Worm (Caenorhabditis elegans) whole organism, L4 larva: ENCODE measurements around the gene Y71H10B.1.
A peak's percentile ranks its signal among the peaks of the same experiment; 100 is the strongest.

Source experiments
- F10B5.3 ChIP-seq: sonication (generic microtip); optimal IDR thresholded peaks from 2 replicates; lab custom pipeline; 2016; ENCODE audit warnings: mild to moderate bottlenecking, missing genetic modification characterization, missing compliant biosample characterization
- F26F4.8 ChIP-seq: fragments of 200-800 bp; sonication (Bioruptor generic); conservative IDR thresholded peaks from 2 replicates; pipeline ENCODE4 v1.3.6; 2022; ENCODE audit warnings: missing genetic modification characterization, missing compliant biosample characterization
- F37D6.2 ChIP-seq: sonication (generic microtip); optimal IDR thresholded peaks from 2 replicates; lab custom pipeline; 2016; ENCODE audit warnings: mild to moderate bottlenecking, missing genetic modification characterization, missing compliant biosample characterization
- F49E8.2 ChIP-seq: sonication (generic microtip); optimal IDR thresholded peaks from 2 replicates; lab custom pipeline; 2016; ENCODE audit warnings: missing compliant biosample characterization, mild to moderate bottlenecking, missing genetic modification characterization, borderline replicate concordance
- R02D3.7 ChIP-seq: fragments of 150-350 bp; sonication (generic microtip); optimal IDR thresholded peaks from 3 replicates; lab custom pipeline; 2014; ENCODE audit warnings: missing biosample characterization, missing genetic modification characterization
- Y5F2A.4 ChIP-seq: fragments of 200-800 bp; sonication (Bioruptor generic); optimal IDR thresholded peaks from 2 replicates; lab custom pipeline; 2018; ENCODE audit warnings: mild to moderate bottlenecking, missing genetic modification characterization, missing compliant biosample characterization
- Y75B8A.6 ChIP-seq: fragments of 200-800 bp; sonication (Bioruptor generic); IDR thresholded peaks from 2 replicates; pipeline ENCODE4 v1.3.6; 2022; ENCODE audit warnings: missing genetic modification reagents, missing genetic modification characterization, missing compliant biosample characterization
- arid-1 ChIP-seq: fragments of 200-800 bp; sonication (Bioruptor generic); conservative IDR thresholded peaks from 2 replicates; pipeline ENCODE4 v1.3.6; 2022; ENCODE audit warnings: missing genetic modification reagents, missing genetic modification characterization, missing compliant biosample characterization
- attf-4 ChIP-seq: sonication (generic microtip); optimal IDR thresholded peaks from 3 replicates; lab custom pipeline; 2017; ENCODE audit warnings: missing biosample characterization, missing genetic modification characterization
- ceh-82 ChIP-seq: sonication (generic microtip); optimal IDR thresholded peaks from 2 replicates; lab custom pipeline; 2017; ENCODE audit warnings: missing biosample characterization, missing genetic modification characterization
- ces-1 ChIP-seq: fragments of 150-350 bp; sonication (generic microtip); optimal IDR thresholded peaks from 4 replicates; lab custom pipeline; 2014; ENCODE audit warnings: missing biosample characterization, missing genetic modification reagents, missing genetic modification characterization
- cey-2 ChIP-seq: sonication (generic microtip); optimal IDR thresholded peaks from 3 replicates; lab custom pipeline; 2017; ENCODE audit warnings: missing genetic modification characterization, mild to moderate bottlenecking, missing compliant biosample characterization, antibody characterized with exemption, borderline replicate concordance; ENCODE audit not compliant: insufficient read depth
- daf-12 ChIP-seq: fragments of 150-350 bp; optimal IDR thresholded peaks from 2 replicates; lab custom pipeline; 2014; ENCODE audit warnings: missing biosample characterization, missing genetic modification reagents, missing genetic modification characterization
- daf-19 ChIP-seq: fragments of 200-800 bp; sonication (Bioruptor generic); conservative IDR thresholded peaks from 2 replicates; pipeline ENCODE4 v1.3.6; 2022; ENCODE audit warnings: missing genetic modification characterization, missing compliant biosample characterization
- dmd-6 ChIP-seq: fragments of 200-800 bp; sonication (Bioruptor generic); IDR thresholded peaks from 2 replicates; pipeline ENCODE4 v1.3.6; 2022; ENCODE audit warnings: missing genetic modification reagents, missing genetic modification characterization, missing compliant biosample characterization
- egl-27 ChIP-seq: sonication (generic microtip); optimal IDR thresholded peaks from 3 replicates; lab custom pipeline; 2017; ENCODE audit warnings: missing biosample characterization, missing genetic modification reagents, missing genetic modification characterization
- egl-43 ChIP-seq: fragments of 200-800 bp; sonication (Bioruptor generic); IDR thresholded peaks from 2 replicates; pipeline ENCODE4 v1.3.6; 2022; ENCODE audit warnings: missing genetic modification reagents, missing genetic modification characterization, missing compliant biosample characterization
- fos-1 ChIP-seq: fragments of 150-350 bp; optimal IDR thresholded peaks from 2 replicates; lab custom pipeline; 2014; ENCODE audit warnings: missing biosample characterization, missing genetic modification characterization
- hlh-30 ChIP-seq: sonication (generic microtip); optimal IDR thresholded peaks from 2 replicates; lab custom pipeline; 2017; ENCODE audit warnings: antibody characterized with exemption, mild to moderate bottlenecking, missing genetic modification characterization, missing compliant biosample characterization; ENCODE audit not compliant: insufficient read depth
- hmg-1.1 ChIP-seq: fragments of 200-800 bp; sonication (Bioruptor generic); IDR thresholded peaks from 2 replicates; pipeline ENCODE4 v1.3.6; 2022; ENCODE audit warnings: missing genetic modification reagents, missing genetic modification characterization, missing compliant biosample characterization
- jun-1 ChIP-seq: fragments of 150-350 bp; optimal IDR thresholded peaks from 2 replicates; lab custom pipeline; 2014; ENCODE audit warnings: missing biosample characterization, missing genetic modification reagents, missing genetic modification characterization
- lin-29 ChIP-seq: fragments of 200-800 bp; sonication (Bioruptor generic); IDR thresholded peaks from 2 replicates; pipeline ENCODE4 v1.3.6; 2022; ENCODE audit warnings: missing genetic modification reagents, missing genetic modification characterization, missing compliant biosample characterization
- lin-39 ChIP-seq: fragments of 150-350 bp; optimal IDR thresholded peaks from 2 replicates; lab custom pipeline; 2014; ENCODE audit warnings: missing biosample characterization, missing genetic modification reagents, missing genetic modification characterization
- lir-3 ChIP-seq: sonication (generic microtip); optimal IDR thresholded peaks from 2 replicates; lab custom pipeline; 2016; ENCODE audit warnings: mild to moderate bottlenecking, missing genetic modification characterization, missing compliant biosample characterization
- mep-1 ChIP-seq: fragments of 150-350 bp; sonication (generic microtip); optimal IDR thresholded peaks from 3 replicates; lab custom pipeline; 2014; ENCODE audit warnings: missing biosample characterization, missing genetic modification characterization
- mes-2 ChIP-seq: sonication (generic microtip); optimal IDR thresholded peaks from 2 replicates; lab custom pipeline; 2016; ENCODE audit warnings: missing genotype, mild to moderate bottlenecking, missing genetic modification characterization, missing compliant biosample characterization; ENCODE audit not compliant: poor library complexity, severe bottlenecking
- mxl-2 ChIP-seq: fragments of 200-800 bp; sonication (Bioruptor generic); conservative IDR thresholded peaks from 2 replicates; pipeline ENCODE4 v1.3.6; 2022; ENCODE audit warnings: missing genetic modification reagents, missing genetic modification characterization, missing compliant biosample characterization
- nhr-11 ChIP-seq: fragments of 150-350 bp; optimal IDR thresholded peaks from 2 replicates; lab custom pipeline; 2014; ENCODE audit warnings: missing biosample characterization, missing genetic modification characterization
- nhr-111 ChIP-seq: fragments of 200-800 bp; sonication (Bioruptor generic); optimal IDR thresholded peaks from 2 replicates; lab custom pipeline; 2018; ENCODE audit warnings: mild to moderate bottlenecking, missing genetic modification characterization, missing compliant biosample characterization
- nhr-237 ChIP-seq: sonication (generic microtip); optimal IDR thresholded peaks from 2 replicates; lab custom pipeline; 2017; ENCODE audit warnings: missing biosample characterization, missing genetic modification characterization
- nhr-28 ChIP-seq: fragments of 150-350 bp; optimal IDR thresholded peaks from 2 replicates; lab custom pipeline; 2014; ENCODE audit warnings: missing biosample characterization, missing genetic modification characterization
- nhr-42 ChIP-seq: fragments of 200-800 bp; sonication (Bioruptor generic); IDR thresholded peaks from 2 replicates; pipeline ENCODE4 v1.3.6; 2022; ENCODE audit warnings: missing genetic modification characterization, missing compliant biosample characterization
- nhr-48 ChIP-seq: sonication (generic microtip); optimal IDR thresholded peaks from 2 replicates; lab custom pipeline; 2016; ENCODE audit warnings: mild to moderate bottlenecking, missing genetic modification characterization, missing compliant biosample characterization
- nhr-6 ChIP-seq: fragments of 150-350 bp; optimal IDR thresholded peaks from 2 replicates; lab custom pipeline; 2014; ENCODE audit warnings: missing biosample characterization, missing genetic modification characterization
- pha-4 ChIP-seq, 2 experiments: fragments of 150-350 bp in 1 of 2; fragments of 200-800 bp in 1 of 2; sonication (Bioruptor generic) in 1 of 2; IDR thresholded peaks in 1 of 2; optimal IDR thresholded peaks in 1 of 2; 2 replicates each; pipeline versions ENCODE4 v1.3.6 to Lab custom; 2014 to 2022; ENCODE audit warnings: missing genetic modification characterization in 2 of 2, missing genetic modification reagents in 2 of 2, missing biosample characterization in 1 of 2, missing compliant biosample characterization in 1 of 2
- saeg-2 ChIP-seq: fragments of 200-800 bp; sonication (Bioruptor generic); IDR thresholded peaks from 2 replicates; pipeline ENCODE4 v1.3.6; 2022; ENCODE audit warnings: missing genetic modification reagents, missing genetic modification characterization, missing compliant biosample characterization
- set-16 ChIP-seq: fragments of 200-800 bp; sonication (Bioruptor generic); IDR thresholded peaks from 2 replicates; pipeline ENCODE4 v1.3.6; 2022; ENCODE audit warnings: missing genetic modification reagents, missing genetic modification characterization, missing compliant biosample characterization
- snpc-4 ChIP-seq: fragments of 150-350 bp; optimal IDR thresholded peaks from 2 replicates; lab custom pipeline; 2014; ENCODE audit warnings: missing biosample characterization, missing genetic modification characterization
- tra-1 ChIP-seq: fragments of 200-800 bp; sonication (Bioruptor generic); IDR thresholded peaks from 2 replicates; pipeline ENCODE4 v1.3.6; 2022; ENCODE audit warnings: missing genetic modification reagents, missing genetic modification characterization, missing compliant biosample characterization
- unc-130 ChIP-seq: sonication (generic microtip); optimal IDR thresholded peaks from 2 replicates; lab custom pipeline; 2016; ENCODE audit warnings: missing genetic modification reagents, missing genetic modification characterization, missing compliant biosample characterization
- unc-39 ChIP-seq: sonication (generic microtip); optimal IDR thresholded peaks from 2 replicates; lab custom pipeline; 2017; ENCODE audit warnings: missing biosample characterization, missing genetic modification characterization
- unc-62 ChIP-seq, 3 experiments: fragments of 150-350 bp in 1 of 3; sonication (generic microtip); optimal IDR thresholded peaks in 2 of 3; peaks in 1 of 3; 1 replicate in 1 of 3; 2 replicates in 2 of 3; lab custom pipeline; 2014 to 2017; ENCODE audit warnings: missing biosample characterization in 3 of 3, missing genetic modification characterization in 3 of 3, missing genetic modification reagents in 3 of 3, missing genotype in 1 of 3
- zfp-2 ChIP-seq: sonication (generic microtip); optimal IDR thresholded peaks from 2 replicates; lab custom pipeline; 2016; ENCODE audit warnings: mild to moderate bottlenecking, missing genetic modification characterization, missing compliant biosample characterization
- zfp-3 ChIP-seq: fragments of 200-800 bp; sonication (Bioruptor generic); conservative IDR thresholded peaks from 2 replicates; pipeline ENCODE4 v1.3.6; 2022; ENCODE audit warnings: missing genetic modification reagents, missing genetic modification characterization, missing compliant biosample characterization
- zip-11 ChIP-seq: fragments of 200-800 bp; sonication (Bioruptor generic); IDR thresholded peaks from 2 replicates; pipeline ENCODE4 v1.3.6; 2022; ENCODE audit warnings: missing genetic modification characterization, missing compliant biosample characterization
- ztf-11 ChIP-seq: fragments of 150-350 bp; optimal IDR thresholded peaks from 2 replicates; lab custom pipeline; 2014; ENCODE audit warnings: missing biosample characterization, missing genetic modification characterization

Y71H10B.1 gene

DNA sequence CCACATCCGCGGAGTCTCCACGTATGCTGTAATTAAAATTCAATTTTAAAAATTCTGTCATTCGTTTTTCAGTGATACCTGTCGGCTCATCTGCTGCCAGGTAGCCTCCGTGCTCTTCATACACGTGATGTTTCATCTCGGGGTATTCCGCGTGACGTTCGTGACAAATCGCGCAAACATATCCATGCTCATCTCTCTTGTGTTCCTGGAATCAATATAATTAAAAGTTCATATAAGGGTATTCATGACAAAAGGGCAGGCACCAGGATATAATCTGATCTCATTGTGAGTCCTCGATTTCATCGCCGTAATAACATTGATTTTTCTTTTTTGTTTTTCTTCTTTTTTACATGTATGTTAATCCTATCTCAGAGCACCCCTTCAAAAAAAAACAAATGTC, 13.9 kb upstream of the Y71H10B.1 start:
- no peak for TF ChIP-seq unc-39 (tag; lab: Kevin White, UChicago)
- no peak for TF ChIP-seq snpc-4 (tag; lab: Kevin White, UChicago)
- TF ChIP-seq nhr-111 (GFP tag; lab: Kevin White, UChicago) = no peak
- TF ChIP-seq F37D6.2 (tag; lab: Kevin White, UChicago) = no peak
- no peak for TF ChIP-seq R02D3.7 (tag; lab: Kevin White, UChicago)
- TF ChIP-seq nhr-237 = no peak
- TF ChIP-seq set-16 (GFP tag; lab: Robert Waterston, UW) = no peak
- TF ChIP-seq lir-3 (tag; lab: Kevin White, UChicago) = no peak
- TF ChIP-seq zip-11 = no peak
- no peak for TF ChIP-seq zfp-3 (GFP tag; lab: Robert Waterston, UW)
- no peak for TF ChIP-seq unc-130 (GFP tag; lab: Kevin White, UChicago)
- TF ChIP-seq nhr-42 (GFP tag; lab: Robert Waterston, UW) = no peak
- TF ChIP-seq, all 104 proteins: peak for 0

DNA sequence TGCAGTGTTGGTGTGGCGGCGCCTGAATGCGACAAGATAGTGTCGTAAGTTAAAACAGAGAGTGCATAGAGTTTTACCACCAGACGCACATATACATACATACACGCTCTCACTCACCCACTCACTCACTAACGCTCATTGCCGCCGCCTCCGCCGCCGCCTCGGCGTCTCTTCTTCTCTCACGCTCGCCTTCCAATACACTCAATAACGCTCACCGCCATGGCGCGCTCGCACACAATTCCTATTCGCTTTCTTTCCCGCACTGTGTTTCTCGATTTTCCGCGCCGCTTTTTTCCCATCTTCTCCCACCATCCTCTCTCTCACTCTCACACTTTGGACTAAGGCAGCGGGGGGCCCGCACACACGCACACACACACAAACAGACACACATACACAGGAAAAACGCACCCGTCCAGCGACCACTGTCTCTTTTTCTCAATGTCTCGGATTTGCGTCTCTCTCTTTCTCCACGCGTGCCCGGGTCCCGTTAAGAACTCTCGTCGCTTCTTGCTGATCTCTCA, 12.4 kb upstream of the Y71H10B.1 start, which contains the start of gene kin-29:
Gene kin-29, minus strand, starts transcription at position 51 of the 521 bp plus-strand sequence.
- peak; percentile 74 for TF ChIP-seq dmd-6 (GFP tag; lab: Robert Waterston, UW)
- no peak for TF ChIP-seq unc-39 (tag; lab: Kevin White, UChicago)
- no peak for TF ChIP-seq ces-1
- no peak for TF ChIP-seq snpc-4 (tag; lab: Kevin White, UChicago)
- TF ChIP-seq mes-2 (tag; lab: Kevin White, UChicago) = peak; percentile 65
- TF ChIP-seq cey-2 (tag; lab: Kevin White, UChicago) = no peak
- peak; percentile 95 for TF ChIP-seq hmg-1.1
- peak; percentile 92 for TF ChIP-seq mep-1 (tag; lab: Kevin White, UChicago)
- TF ChIP-seq zfp-2 (tag; lab: Kevin White, UChicago) = no peak
- no peak for TF ChIP-seq egl-27 (tag; lab: Kevin White, UChicago)
- TF ChIP-seq daf-12 (tag; lab: Kevin White, UChicago) = no peak
- no peak for TF ChIP-seq Y5F2A.4 (GFP tag; lab: Kevin White, UChicago)
- no peak for TF ChIP-seq ceh-82 (tag; lab: Kevin White, UChicago)
- peak; percentile 92 for TF ChIP-seq set-16 (GFP tag; lab: Robert Waterston, UW)
- peak; percentile 76 for TF ChIP-seq hlh-30 (tag; lab: Kevin White, UChicago)
- TF ChIP-seq lin-29 = no peak
- TF ChIP-seq unc-62 (GFP tag; optimal IDR thresholded peaks at IDR 0.05 in 1 of 2; lab: Kevin White, UChicago) = peak in 1 of 2 experiments; percentile 99
- no peak for TF ChIP-seq unc-62 (tag; optimal IDR thresholded peaks at IDR 0.05; lab: Kevin White, UChicago)
- no peak for TF ChIP-seq lin-39
- TF ChIP-seq egl-43 (GFP tag; lab: Robert Waterston, UW) = peak; percentile 82
- no peak for TF ChIP-seq nhr-6 (tag; lab: Kevin White, UChicago)
- TF ChIP-seq daf-19 (GFP tag; lab: Robert Waterston, UW) = no peak
- no peak for TF ChIP-seq F26F4.8 (GFP tag; lab: Robert Waterston, UW)
- peak; percentile 80 for TF ChIP-seq nhr-48 (tag; lab: Kevin White, UChicago)
- peak; percentile 53; the same call in 1 of the 2 replicates for TF ChIP-seq arid-1 (GFP tag; lab: Robert Waterston, UW)
- TF ChIP-seq mxl-2 (GFP tag; lab: Robert Waterston, UW) = no peak
- TF ChIP-seq tra-1 (GFP tag; lab: Robert Waterston, UW) = peak; percentile 44; the same call in 1 of the 2 replicates
- no peak for TF ChIP-seq fos-1 (tag; lab: Kevin White, UChicago)
- peak; percentile 46 for TF ChIP-seq F10B5.3 (tag; lab: Kevin White, UChicago)
- TF ChIP-seq attf-4 = no peak
- TF ChIP-seq jun-1 (tag; lab: Kevin White, UChicago) = peak; percentile 82
- no peak for TF ChIP-seq F49E8.2 (tag; lab: Kevin White, UChicago)
- TF ChIP-seq zip-11 = no peak
- no peak for TF ChIP-seq lir-3 (tag; lab: Kevin White, UChicago)
- TF ChIP-seq nhr-237 = peak; percentile 8
- 0 out of 2 replicates have a peak, but pooled peaks have one; percentile 40 for TF ChIP-seq saeg-2 (GFP tag; lab: Robert Waterston, UW)
- TF ChIP-seq Y75B8A.6 = no peak
- no peak for TF ChIP-seq zfp-3 (GFP tag; lab: Robert Waterston, UW)
- TF ChIP-seq F37D6.2 (tag; lab: Kevin White, UChicago) = peak; percentile 84
- TF ChIP-seq ztf-11 (tag; lab: Kevin White, UChicago) = no peak
- TF ChIP-seq nhr-11 (tag; lab: Kevin White, UChicago) = peak; percentile 77
- peak; percentile 72 for TF ChIP-seq pha-4 (GFP tag; IDR thresholded peaks at IDR 0.05; lab: Robert Waterston, UW)
- no peak for TF ChIP-seq pha-4 (tag; optimal IDR thresholded peaks at IDR 0.05; lab: Kevin White, UChicago)
- peak; percentile 89 for TF ChIP-seq nhr-28
